Worm (Caenorhabditis elegans) whole organism, young adult: ENCODE measurements around the gene Y54H5A.2.

Experiments used
- F52B5.7 ChIP-seq: sonication (generic microtip); optimal IDR thresholded peaks from 2 replicates; lab custom pipeline; 2016; ENCODE audit warnings: mild to moderate bottlenecking, missing genetic modification characterization, missing compliant biosample characterization
- hmg-20 ChIP-seq: fragments of 200-800 bp; sonication (Bioruptor generic); IDR thresholded peaks from 2 replicates; pipeline ENCODE4 v1.3.6; 2022; ENCODE audit warnings: missing genetic modification reagents, missing genetic modification characterization, missing compliant biosample characterization
- lin-40 ChIP-seq: sonication (generic microtip); optimal IDR thresholded peaks from 2 replicates; lab custom pipeline; 2016; ENCODE audit warnings: missing genetic modification characterization, mild to moderate bottlenecking, missing compliant biosample characterization, missing genotype, missing genetic modification reagents
- lsy-27 ChIP-seq: sonication (generic microtip); optimal IDR thresholded peaks from 2 replicates; lab custom pipeline; 2017; ENCODE audit warnings: missing genetic modification characterization, mild to moderate bottlenecking, missing compliant biosample characterization, antibody characterized with exemption, missing genotype, borderline replicate concordance; ENCODE audit not compliant: insufficient read depth
- pha-4 ChIP-seq: fragments of 150-350 bp; sonication (generic microtip); optimal IDR thresholded peaks from 2 replicates; lab custom pipeline; 2014; ENCODE audit warnings: missing biosample characterization, missing genetic modification reagents, missing genetic modification characterization
- tbx-9 ChIP-seq: sonication (generic microtip); optimal IDR thresholded peaks from 2 replicates; lab custom pipeline; 2016; ENCODE audit warnings: borderline replicate concordance, missing genetic modification characterization, inconsistent platforms, missing compliant biosample characterization
- unc-62 ChIP-seq: fragments of 150-350 bp; optimal IDR thresholded peaks from 2 replicates; lab custom pipeline; 2014; ENCODE audit warnings: missing biosample characterization, missing genetic modification reagents, missing genetic modification characterization

DNA sequence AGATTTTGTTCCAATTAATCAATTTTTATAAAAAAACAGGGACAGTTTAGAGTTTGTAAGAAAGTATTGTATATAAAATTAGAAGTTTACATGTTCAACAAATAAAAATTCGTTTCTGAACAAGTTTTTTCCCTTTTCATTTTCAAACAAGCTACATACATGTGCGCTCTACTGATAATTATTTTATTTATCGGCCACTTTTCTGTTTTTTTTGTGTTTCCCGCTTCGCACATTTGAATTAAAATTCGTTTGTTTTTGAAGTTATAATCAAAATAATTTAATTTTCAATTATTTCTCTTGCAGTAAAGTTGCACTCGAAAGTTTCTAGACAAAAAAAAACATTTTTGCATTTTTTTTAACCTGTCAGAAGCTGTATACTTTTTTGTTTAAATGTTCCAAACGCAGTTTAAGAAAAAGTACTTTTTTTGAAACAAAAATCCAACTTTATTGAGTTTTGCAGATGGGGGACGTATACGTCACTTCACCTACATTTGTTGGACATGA, 41.3 kb upstream of the Y54H5A.2 start, which contains the start of gene hira-1:
- TF ChIP-seq pha-4 (tag; lab: Kevin White, UChicago), result no peak
- TF ChIP-seq lin-40 (tag; lab: Kevin White, UChicago), result no peak
- TF ChIP-seq lsy-27, result no peak
- TF ChIP-seq tbx-9, result no peak
- no peak for TF ChIP-seq unc-62 (GFP tag; lab: Kevin White, UChicago)
- TF ChIP-seq F52B5.7 (tag; lab: Kevin White, UChicago), result no peak
- no peak for TF ChIP-seq hmg-20 (GFP tag; lab: Robert Waterston, UW)
